Fruit fly (Drosophila melanogaster) whole organism, embryonic: ENCODE measurements around the gene CG18661.
A peak's percentile ranks its signal among the peaks of the same experiment; 100 is the strongest.

Experiments
- Aef1 ChIP-seq: fragments of 200-800 bp; sonication (Bioruptor generic); IDR thresholded peaks from 3 replicates; pipeline ENCODE4 v1.3.6; 2022; ENCODE audit warnings: missing biosample characterization, missing genetic modification characterization
- CG10959 ChIP-seq: fragments of 200-800 bp; sonication (Bioruptor generic); IDR thresholded peaks from 2 replicates; pipeline ENCODE4 v1.3.6; 2022; ENCODE audit warnings: missing biosample characterization, missing genetic modification characterization
- CG11247 ChIP-seq: fragments of 200-800 bp; sonication (Bioruptor generic); IDR thresholded peaks from 2 replicates; pipeline ENCODE4 v1.3.6; 2022; ENCODE audit warnings: missing biosample characterization, missing genetic modification characterization
- CG14014 ChIP-seq: fragments of 200-800 bp; sonication (Bioruptor generic); IDR thresholded peaks from 2 replicates; pipeline ENCODE4 v1.3.6; 2022; ENCODE audit warnings: missing biosample characterization, missing genetic modification characterization
- CG14667 ChIP-seq: fragments of 200-800 bp; sonication (Bioruptor generic); IDR thresholded peaks from 2 replicates; pipeline ENCODE4 v1.3.6; 2022; ENCODE audit warnings: missing biosample characterization, missing genetic modification characterization
- CG15479 ChIP-seq: fragments of 200-800 bp; sonication (Bioruptor generic); optimal IDR thresholded peaks from 3 replicates; lab custom pipeline; 2019; ENCODE audit warnings: missing biosample characterization, mild to moderate bottlenecking, missing genetic modification characterization, moderate library complexity
- CG18619 ChIP-seq: fragments of 200-800 bp; sonication (Bioruptor generic); optimal IDR thresholded peaks from 3 replicates; lab custom pipeline; 2017; ENCODE audit warnings: missing biosample characterization, mild to moderate bottlenecking, missing genetic modification characterization
- CG2120 ChIP-seq: fragments of 200-800 bp; sonication (Bioruptor generic); optimal IDR thresholded peaks from 3 replicates; lab custom pipeline; 2016; ENCODE audit warnings: missing biosample characterization, missing genetic modification characterization
- CG32532 ChIP-seq: fragments of 200-800 bp; sonication (Bioruptor generic); IDR thresholded peaks from 2 replicates; pipeline ENCODE4 v1.3.6; 2022; ENCODE audit warnings: missing biosample characterization, missing genetic modification characterization
- CG3281 ChIP-seq: fragments of 200-800 bp; sonication (Bioruptor generic); optimal IDR thresholded peaks from 3 replicates; lab custom pipeline; 2017; ENCODE audit warnings: missing biosample characterization, mild to moderate bottlenecking, missing genetic modification characterization
- CG7556 ChIP-seq: fragments of 200-800 bp; sonication (Bioruptor generic); optimal IDR thresholded peaks from 2 replicates; lab custom pipeline; 2017; ENCODE audit warnings: missing biosample characterization, mild to moderate bottlenecking, missing genetic modification characterization
- CG7963 ChIP-seq: fragments of 200-800 bp; sonication (Bioruptor generic); IDR thresholded peaks from 3 replicates; pipeline ENCODE4 v1.3.6; 2022; ENCODE audit warnings: missing biosample characterization, missing genetic modification characterization; ENCODE audit not compliant: partially characterized antibody
- CkIIα-i1 ChIP-seq: fragments of 200-800 bp; sonication (Bioruptor generic); IDR thresholded peaks from 2 replicates; pipeline ENCODE4 v1.3.6; 2022; ENCODE audit warnings: missing biosample characterization, missing genetic modification characterization
- CrebB ChIP-seq: fragments of 200-800 bp; sonication (Bioruptor generic); optimal IDR thresholded peaks from 3 replicates; lab custom pipeline; 2018; ENCODE audit warnings: missing biosample characterization, mild to moderate bottlenecking, missing genetic modification characterization
- ERR ChIP-seq: fragments of 200-800 bp; sonication (Bioruptor generic); optimal IDR thresholded peaks from 2 replicates; lab custom pipeline; 2016; ENCODE audit warnings: missing biosample characterization, missing genetic modification characterization
- Fer1 ChIP-seq: fragments of 200-800 bp; sonication (Bioruptor generic); optimal IDR thresholded peaks from 2 replicates; lab custom pipeline; 2017; ENCODE audit warnings: missing biosample characterization, mild to moderate bottlenecking, missing genetic modification characterization
- Hmr ChIP-seq: fragments of 200-800 bp; sonication (Bioruptor generic); optimal IDR thresholded peaks from 3 replicates; lab custom pipeline; 2017; ENCODE audit warnings: mild to moderate bottlenecking, missing biosample characterization, missing genetic modification reagents, missing genetic modification characterization
- Hr78 ChIP-seq, 2 experiments: fragments of 200-800 bp in 1 of 2; fragments of >200 bp in 1 of 2; sonication (Bioruptor generic) in 1 of 2; optimal IDR thresholded peaks; 2 replicates each; lab custom pipeline; 2017 to 2019; ENCODE audit warnings: missing biosample characterization in 2 of 2, missing genetic modification characterization in 2 of 2, mild to moderate bottlenecking in 1 of 2, moderate library complexity in 1 of 2
- Mad ChIP-seq: fragments of 200-800 bp; sonication (Bioruptor generic); optimal IDR thresholded peaks from 2 replicates; lab custom pipeline; 2016; ENCODE audit warnings: missing biosample characterization, missing genetic modification characterization
- Med ChIP-seq: fragments of 200-800 bp; sonication (Bioruptor generic); peaks from one replicate; lab custom pipeline; 2016; ENCODE audit warnings: missing biosample characterization, missing genetic modification characterization, mild to moderate bottlenecking, inconsistent platforms, moderate library complexity
- Meics ChIP-seq: fragments of 200-800 bp; sonication (Bioruptor generic); optimal IDR thresholded peaks from 2 replicates; lab custom pipeline; 2017; ENCODE audit warnings: missing biosample characterization, mild to moderate bottlenecking, missing genetic modification characterization
- NfI ChIP-seq: fragments of 200-800 bp; sonication (Bioruptor generic); optimal IDR thresholded peaks from 3 replicates; lab custom pipeline; 2018; ENCODE audit warnings: missing biosample characterization, mild to moderate bottlenecking, missing genetic modification characterization, moderate library complexity
- PHDP ChIP-seq: fragments of 200-800 bp; sonication (Bioruptor generic); optimal IDR thresholded peaks from 3 replicates; lab custom pipeline; 2018; ENCODE audit warnings: missing biosample characterization, mild to moderate bottlenecking, missing genetic modification characterization, moderate library complexity
- Rfx ChIP-seq: fragments of 200-800 bp; sonication (Bioruptor generic); IDR thresholded peaks from 2 replicates; pipeline ENCODE4 v1.3.6; 2022; ENCODE audit warnings: missing biosample characterization, missing genetic modification characterization
- Trl ChIP-seq, 3 experiments: fragments of >200 bp in 2 of 3; fragments of 200-800 bp in 1 of 3; sonication (Bioruptor generic) in 1 of 3; optimal IDR thresholded peaks; 2 replicates in 1 of 3; 3 replicates in 2 of 3; lab custom pipeline; 2016 to 2017; ENCODE audit warnings: missing biosample characterization in 1 of 3, missing genetic modification characterization in 1 of 3
- Usf ChIP-seq: fragments of 200-800 bp; sonication (Bioruptor generic); optimal IDR thresholded peaks from 2 replicates; lab custom pipeline; 2017; ENCODE audit warnings: missing genotype, missing biosample characterization, missing genetic modification characterization
- ase ChIP-seq: fragments of 200-800 bp; sonication (Bioruptor generic); IDR thresholded peaks from 3 replicates; pipeline ENCODE4 v1.3.6; 2022; ENCODE audit warnings: missing biosample characterization, missing genetic modification characterization
- az2 ChIP-seq: fragments of 200-800 bp; sonication (Bioruptor generic); optimal IDR thresholded peaks from 3 replicates; lab custom pipeline; 2016; ENCODE audit warnings: missing biosample characterization, missing genetic modification characterization
- bowl ChIP-seq: fragments of 200-800 bp; sonication (Bioruptor generic); IDR thresholded peaks from 2 replicates; pipeline ENCODE4 v1.3.6; 2022; ENCODE audit warnings: missing biosample characterization, missing genetic modification characterization
- cas ChIP-seq: fragments of 200-800 bp; sonication (Bioruptor generic); IDR thresholded peaks from 2 replicates; pipeline ENCODE4 v1.3.6; 2022; ENCODE audit warnings: missing biosample characterization, missing genetic modification characterization
- ci ChIP-seq: fragments of 200-800 bp; sonication (Bioruptor generic); IDR thresholded peaks from 3 replicates; pipeline ENCODE4 v1.3.6; 2022; ENCODE audit warnings: missing biosample characterization, missing genetic modification characterization
- corto ChIP-seq: fragments of 200-800 bp; sonication (Bioruptor generic); optimal IDR thresholded peaks from 2 replicates; lab custom pipeline; 2016; ENCODE audit warnings: missing biosample characterization, mild to moderate bottlenecking, missing genetic modification characterization, moderate library complexity
- croc ChIP-seq: fragments of 200-800 bp; sonication (Bioruptor generic); conservative IDR thresholded peaks from 3 replicates; pipeline ENCODE4 v1.3.6; 2022; ENCODE audit warnings: missing biosample characterization, missing genetic modification characterization
- disco-r ChIP-seq: fragments of 200-800 bp; sonication (Bioruptor generic); optimal IDR thresholded peaks from 2 replicates; lab custom pipeline; 2016; ENCODE audit warnings: missing biosample characterization, missing genetic modification characterization
- dpn ChIP-seq, 2 experiments: fragments of 200-800 bp; sonication (Bioruptor generic); optimal IDR thresholded peaks; 3 replicates each; lab custom pipeline; 2016; ENCODE audit warnings: missing biosample characterization in 2 of 2, missing genetic modification characterization in 2 of 2
- ham ChIP-seq: fragments of 200-800 bp; sonication (Bioruptor generic); IDR thresholded peaks from 2 replicates; pipeline ENCODE4 v1.3.6; 2022; ENCODE audit warnings: missing biosample characterization, missing genetic modification characterization
- her ChIP-seq: fragments of 200-800 bp; sonication (Bioruptor generic); optimal IDR thresholded peaks from 2 replicates; lab custom pipeline; 2016; ENCODE audit warnings: missing biosample characterization, missing genetic modification characterization
- jigr1 ChIP-seq: fragments of 200-800 bp; sonication (Bioruptor generic); IDR thresholded peaks from 3 replicates; pipeline ENCODE4 v1.3.6; 2022; ENCODE audit warnings: missing biosample characterization, missing genetic modification characterization
- kah ChIP-seq: fragments of 200-800 bp; sonication (Bioruptor generic); optimal IDR thresholded peaks from 2 replicates; lab custom pipeline; 2018; ENCODE audit warnings: missing biosample characterization, mild to moderate bottlenecking, missing genetic modification characterization
- knrl ChIP-seq: fragments of 200-800 bp; sonication (Bioruptor generic); IDR thresholded peaks from 3 replicates; pipeline ENCODE4 v1.3.6; 2022; ENCODE audit warnings: missing biosample characterization, missing genetic modification characterization; ENCODE audit not compliant: partially characterized antibody
- repo ChIP-seq: fragments of 200-800 bp; sonication (Bioruptor generic); optimal IDR thresholded peaks from 2 replicates; lab custom pipeline; 2016; ENCODE audit warnings: missing biosample characterization, missing genetic modification characterization
- sd ChIP-seq: fragments of 200-800 bp; sonication (Bioruptor generic); optimal IDR thresholded peaks from 3 replicates; lab custom pipeline; 2018; ENCODE audit warnings: missing biosample characterization, mild to moderate bottlenecking, missing genetic modification characterization, moderate library complexity
- sens-2 ChIP-seq: fragments of 200-800 bp; sonication (Bioruptor generic); IDR thresholded peaks from 2 replicates; pipeline ENCODE4 v1.3.6; 2022; ENCODE audit warnings: missing biosample characterization, missing genetic modification characterization
- sim ChIP-seq: fragments of 200-800 bp; sonication (Bioruptor generic); IDR thresholded peaks from 2 replicates; pipeline ENCODE4 v1.3.6; 2022; ENCODE audit warnings: missing biosample characterization, missing genetic modification characterization
- stc ChIP-seq: fragments of 200-800 bp; sonication (Bioruptor generic); IDR thresholded peaks from 2 replicates; pipeline ENCODE4 v1.3.6; 2022; ENCODE audit warnings: missing biosample characterization, missing genetic modification characterization
- trh ChIP-seq: fragments of 200-800 bp; sonication (Bioruptor generic); optimal IDR thresholded peaks from 2 replicates; lab custom pipeline; 2016; ENCODE audit warnings: missing biosample characterization, missing genetic modification characterization
- vnd ChIP-seq: fragments of 200-800 bp; sonication (Bioruptor generic); IDR thresholded peaks from 3 replicates; pipeline ENCODE4 v1.3.6; 2022; ENCODE audit warnings: missing biosample characterization, missing genetic modification characterization; ENCODE audit not compliant: partially characterized antibody
- zen ChIP-seq: fragments of 200-800 bp; sonication (Bioruptor generic); optimal IDR thresholded peaks from 3 replicates; lab custom pipeline; 2018; ENCODE audit warnings: missing biosample characterization, mild to moderate bottlenecking, missing genetic modification characterization, moderate library complexity
- zen2 ChIP-seq: fragments of 200-800 bp; sonication (Bioruptor generic); IDR thresholded peaks from 3 replicates; pipeline ENCODE4 v1.3.6; 2022; ENCODE audit warnings: missing biosample characterization, missing genetic modification characterization; ENCODE audit not compliant: partially characterized antibody

The CG18661 gene

DNA sequence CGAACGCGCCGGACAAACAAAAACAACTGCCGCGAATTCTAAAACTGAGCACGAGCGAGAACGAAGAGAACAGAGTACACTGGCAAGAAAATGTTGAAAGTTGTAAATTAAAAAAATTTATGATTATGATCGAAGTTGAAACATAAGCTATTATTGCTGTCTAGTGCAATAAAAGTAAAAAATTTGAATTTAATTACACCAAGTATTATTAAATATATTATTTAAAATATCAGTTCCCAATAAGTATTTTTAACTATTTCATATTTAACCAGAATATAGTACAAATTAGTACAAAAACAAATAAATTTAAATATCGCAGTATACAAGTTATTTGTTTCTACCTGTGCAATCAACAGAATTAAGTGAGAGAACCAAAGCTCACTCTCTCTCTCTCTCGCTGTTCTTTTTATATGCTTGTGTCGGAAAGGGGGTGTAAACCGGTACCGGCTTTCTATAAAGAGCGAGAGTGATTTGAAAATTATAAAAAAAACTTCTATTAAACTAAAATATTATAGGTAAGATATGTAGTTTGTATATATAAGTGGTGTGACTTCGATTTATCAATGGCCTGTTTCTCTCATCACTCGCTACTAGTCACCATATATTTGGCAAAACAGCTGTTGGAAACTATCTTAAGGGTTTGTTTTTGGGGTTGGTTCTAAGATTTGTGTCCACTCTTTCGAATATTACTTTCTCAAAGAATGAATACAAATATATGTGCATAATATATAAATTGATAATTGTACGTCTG is 46.0 kb upstream of the CG18661 start, which contains the start of gene C1GalTA (continued):
- TF ChIP-seq Mad (peak; percentile 57), CG15479 (peak; percentile 35), jigr1 (peak; percentile 89), CG2120 (GFP tag; lab: Kevin White, UChicago) (peak; percentile 89), PHDP (tag; lab: Kevin White, UChicago) (peak; percentile 99), Hmr (GFP tag; lab: Kevin White, UChicago) (peak; percentile 99), Trl (optimal IDR thresholded peaks at IDR 0.05; lab: Kevin White, UChicago) (peak; percentile 79 to 92), Trl (GFP tag; optimal IDR thresholded peaks at IDR 0.05; lab: Kevin White, UChicago) (peak; percentile 67), sim (GFP tag; lab: Robert Waterston, UW) (peak; percentile 96), Usf (GFP tag; lab: Kevin White, UChicago) (peak; percentile 88), CkIIα-i1 (no peak), CG14667 (GFP tag; lab: Robert Waterston, UW) (peak; percentile 94; the same call in 1 of the 2 replicates), Meics (GFP tag; lab: Kevin White, UChicago) (peak; percentile 99), croc (peak; percentile 96), knrl (GFP tag; lab: Robert Waterston, UW) (no peak), stc (GFP tag; lab: Robert Waterston, UW) (peak; percentile 96), Aef1 (GFP tag; lab: Robert Waterston, UW) (peak; percentile 91), CG7963 (no peak), ERR (GFP tag; lab: Kevin White, UChicago) (peak; percentile 60), ci (peak; percentile 86), ham (peak; percentile 86), CG7556 (peak; percentile 99), CrebB (peak; percentile 98), disco-r (GFP tag; lab: Kevin White, UChicago) (peak; percentile 58), cas (GFP tag; lab: Robert Waterston, UW) (peak; percentile 89), dpn (GFP tag; optimal IDR thresholded peaks at IDR 0.05; lab: Kevin White, UChicago) (peak; percentile 68 to 94), Rfx (GFP tag; lab: Robert Waterston, UW) (peak; percentile 94), corto (GFP tag; lab: Kevin White, UChicago) (peak; percentile 59), CG32532 (GFP tag; lab: Robert Waterston, UW) (peak; percentile 97), kah (GFP tag; lab: Kevin White, UChicago) (peak; percentile 95), az2 (GFP tag; lab: Kevin White, UChicago) (peak; percentile 94), Fer1 (peak; percentile 98), CG3281 (GFP tag; lab: Kevin White, UChicago) (peak; percentile 98), CG14014 (GFP tag; lab: Robert Waterston, UW) (peak; percentile 95), Hr78 (GFP tag; optimal IDR thresholded peaks at IDR 0.05; lab: Kevin White, UChicago) (peak in 1 of 2 experiments; percentile 94), sens-2 (GFP tag; lab: Robert Waterston, UW) (peak; percentile 81), her (GFP tag; lab: Kevin White, UChicago) (peak; percentile 25), zen (tag; lab: Kevin White, UChicago) (peak; percentile 96), vnd (no peak), repo (no peak), CG10959 (GFP tag; lab: Robert Waterston, UW) (peak; percentile 72), Med (GFP tag; lab: Kevin White, UChicago) (peak; percentile 89), sd (peak; percentile 95), trh (GFP tag; lab: Kevin White, UChicago) (peak; percentile 91), zen2 (GFP tag; lab: Robert Waterston, UW) (no peak), bowl (GFP tag; lab: Robert Waterston, UW) (peak; percentile 86), ase (GFP tag; lab: Robert Waterston, UW) (peak; percentile 91), NfI (GFP tag; lab: Kevin White, UChicago) (peak; percentile 92), CG11247 (GFP tag; lab: Robert Waterston, UW) (peak; percentile 93), CG18619 (peak; percentile 96)
